Worm (Caenorhabditis elegans): ENCODE measurements around the gene fbxa-89.

ce11 chrIII:12188236-12188635 lies 47.7 kb upstream of the fbxa-89 start:
- no peak for TF ChIP-seq sdz-12 (GFP tag; optimal IDR thresholded peaks at IDR 0.05)
- no peak for TF ChIP-seq ceh-82 (tag; optimal IDR thresholded peaks at IDR 0.05)
- no peak for TF ChIP-seq ceh-32 (tag; optimal IDR thresholded peaks at IDR 0.05; ENCODE audit: poor library complexity)
